Worm (Caenorhabditis elegans) whole organism, L3 larva: ENCODE data around the gene Y45G5AL.1.

Experiments
- R02D3.7 ChIP-seq: fragments of 150-350 bp; optimal IDR thresholded peaks from 2 replicates; lab custom pipeline; 2014; ENCODE audit warnings: missing biosample characterization, missing genetic modification characterization
- ZK546.5 ChIP-seq: sonication (generic microtip); optimal IDR thresholded peaks from 2 replicates; lab custom pipeline; 2017; ENCODE audit warnings: missing biosample characterization, missing genetic modification characterization
- aly-2 ChIP-seq: fragments of 150-350 bp; optimal IDR thresholded peaks from 2 replicates; lab custom pipeline; 2014; ENCODE audit warnings: missing biosample characterization, missing genetic modification characterization
- ama-1 ChIP-seq: fragments of 150-350 bp; optimal IDR thresholded peaks from 2 replicates; lab custom pipeline; 2018
- ceh-16 ChIP-seq: sonication (generic microtip); optimal IDR thresholded peaks from 2 replicates; lab custom pipeline; 2017; ENCODE audit warnings: missing biosample characterization, missing genetic modification characterization
- elt-2 ChIP-seq: sonication (generic microtip); optimal IDR thresholded peaks from 2 replicates; lab custom pipeline; 2016; ENCODE audit warnings: missing genetic modification reagents, mild to moderate bottlenecking, missing genetic modification characterization, missing compliant biosample characterization
- elt-3 ChIP-seq, 3 experiments: fragments of 150-350 bp in 1 of 3; sonication (generic microtip) in 2 of 3; optimal IDR thresholded peaks; 2 replicates in 2 of 3; 4 replicates in 1 of 3; lab custom pipeline; 2014 to 2017; ENCODE audit warnings: missing biosample characterization in 3 of 3, missing genetic modification characterization in 3 of 3
- lin-15B ChIP-seq: fragments of 150-350 bp; optimal IDR thresholded peaks from 2 replicates; lab custom pipeline; 2014; ENCODE audit warnings: missing biosample characterization, missing genetic modification characterization
- lin-39 ChIP-seq: fragments of 150-350 bp; optimal IDR thresholded peaks from 2 replicates; lab custom pipeline; 2018; ENCODE audit warnings: missing biosample characterization, missing genetic modification reagents, missing genetic modification characterization
- mdl-1 ChIP-seq: fragments of 150-350 bp; optimal IDR thresholded peaks from 2 replicates; lab custom pipeline; 2014; ENCODE audit warnings: missing biosample characterization, missing genetic modification characterization
- mml-1 ChIP-seq: fragments of 150-350 bp; sonication (generic microtip); optimal IDR thresholded peaks from 3 replicates; lab custom pipeline; 2014; ENCODE audit warnings: missing biosample characterization, missing genetic modification characterization
- nhr-12 ChIP-seq: fragments of 150-350 bp; optimal IDR thresholded peaks from 2 replicates; lab custom pipeline; 2014; ENCODE audit warnings: missing biosample characterization, missing genetic modification characterization
- nhr-67 ChIP-seq: fragments of 150-350 bp; optimal IDR thresholded peaks from 2 replicates; lab custom pipeline; 2014; ENCODE audit warnings: missing biosample characterization, missing genetic modification characterization
- pha-4 ChIP-seq: fragments of 150-350 bp; optimal IDR thresholded peaks from 2 replicates; lab custom pipeline; 2014; ENCODE audit warnings: missing biosample characterization, missing genetic modification reagents, missing genetic modification characterization
- sea-2 ChIP-seq: fragments of 150-350 bp; sonication (generic microtip); optimal IDR thresholded peaks from 4 replicates; lab custom pipeline; 2014; ENCODE audit warnings: missing biosample characterization, missing genetic modification reagents, missing genetic modification characterization
- skn-1 ChIP-seq: fragments of 150-350 bp; optimal IDR thresholded peaks from 2 replicates; lab custom pipeline; 2014; ENCODE audit warnings: missing biosample characterization, missing genetic modification characterization
- snpc-4 ChIP-seq: fragments of 150-350 bp; optimal IDR thresholded peaks from 2 replicates; lab custom pipeline; 2014; ENCODE audit warnings: missing biosample characterization, missing genetic modification characterization
- zag-1 ChIP-seq: fragments of 150-350 bp; optimal IDR thresholded peaks from 2 replicates; lab custom pipeline; 2014; ENCODE audit warnings: missing biosample characterization, missing genetic modification characterization
- ztf-4 ChIP-seq: fragments of 150-350 bp; optimal IDR thresholded peaks from 2 replicates; lab custom pipeline; 2014; ENCODE audit warnings: missing biosample characterization, missing genetic modification characterization

Y45G5AL.1 gene

DNA sequence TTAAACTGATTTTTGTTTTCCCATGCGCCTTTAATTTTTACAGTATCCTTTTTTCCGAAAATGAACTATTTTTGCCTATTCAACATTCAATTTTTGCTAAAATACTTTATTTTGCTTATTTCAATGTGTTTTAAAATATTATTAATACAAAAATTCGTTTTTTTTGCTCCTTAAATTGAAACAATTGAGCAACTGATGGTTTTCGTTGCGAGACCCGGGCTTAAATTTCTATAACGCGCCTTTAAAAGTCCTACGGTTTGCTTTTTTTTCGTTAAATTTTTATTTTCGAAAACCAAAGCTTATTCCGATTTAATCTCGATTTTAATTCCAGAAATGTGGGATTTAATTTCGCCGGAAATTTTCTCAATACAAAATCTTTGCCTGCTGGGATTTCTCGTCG is 51.0 kb downstream of the Y45G5AL.1 start, which contains the start of gene algn-5:
algn-5 (plus strand) TSS at position 295 of the 400 bp plus-strand sequence.
- TF ChIP-seq nhr-12 (no peak), mdl-1 (tag; lab: Kevin White, UChicago) (no peak), snpc-4 (tag; lab: Kevin White, UChicago) (no peak), nhr-67 (no peak), elt-2 (tag; lab: Kevin White, UChicago) (no peak), zag-1 (tag; lab: Kevin White, UChicago) (no peak), ceh-16 (no peak), lin-39 (no peak), R02D3.7 (no peak), skn-1 (tag; lab: Kevin White, UChicago) (no peak), elt-3 (tag; optimal IDR thresholded peaks at IDR 0.05; lab: Kevin White, UChicago) (no peak), aly-2 (tag; lab: Kevin White, UChicago) (no peak), sea-2 (GFP tag; lab: Kevin White, UChicago) (no peak), ama-1 (lab: Kevin White, UChicago) (no peak), lin-15B (tag; lab: Kevin White, UChicago) (no peak), ztf-4 (tag; lab: Kevin White, UChicago) (no peak), mml-1 (no peak), ZK546.5 (tag; lab: Kevin White, UChicago) (no peak), pha-4 (tag; lab: Kevin White, UChicago) (no peak)
